Worm (Caenorhabditis elegans) whole organism, L1 larva: ENCODE results near the gene Y56A3A.28.

Experiments
- C04F5.9 ChIP-seq: sonication (generic microtip); optimal IDR thresholded peaks from 2 replicates; lab custom pipeline; 2016; ENCODE audit warnings: missing genetic modification characterization, missing compliant biosample characterization
- C34B4.2 ChIP-seq: sonication (generic microtip); optimal IDR thresholded peaks from 2 replicates; lab custom pipeline; 2017; ENCODE audit warnings: mild to moderate bottlenecking, missing genetic modification characterization, missing compliant biosample characterization
- aha-1 ChIP-seq: fragments of 150-350 bp; optimal IDR thresholded peaks from 2 replicates; lab custom pipeline; 2014; ENCODE audit warnings: missing biosample characterization, missing genetic modification characterization
- alr-1 ChIP-seq: fragments of 200-800 bp; sonication (Bioruptor generic); optimal IDR thresholded peaks from 2 replicates; lab custom pipeline; 2018; ENCODE audit warnings: borderline replicate concordance, mild to moderate bottlenecking, missing genetic modification characterization, missing compliant biosample characterization
- ama-1 ChIP-seq: fragments of 150-350 bp; optimal IDR thresholded peaks from 2 replicates; lab custom pipeline; 2014
- ceh-63 ChIP-seq: fragments of 200-800 bp; sonication (Bioruptor generic); optimal IDR thresholded peaks from 2 replicates; lab custom pipeline; 2018; ENCODE audit warnings: mild to moderate bottlenecking, missing genetic modification characterization, missing compliant biosample characterization
- ceh-8 ChIP-seq: fragments of 200-800 bp; sonication (Bioruptor generic); optimal IDR thresholded peaks from 2 replicates; lab custom pipeline; 2018; ENCODE audit warnings: mild to moderate bottlenecking, missing genetic modification characterization, moderate library complexity, missing compliant biosample characterization
- ceh-82 ChIP-seq, 3 experiments: fragments of 150-350 bp in 1 of 3; sonication (generic microtip) in 2 of 3; optimal IDR thresholded peaks; 2 replicates each; lab custom pipeline; 2014 to 2017; ENCODE audit warnings: missing biosample characterization in 3 of 3, missing genetic modification characterization in 3 of 3
- ceh-88 ChIP-seq: fragments of 200-800 bp; sonication (Bioruptor generic); IDR thresholded peaks from 2 replicates; pipeline ENCODE4 v1.3.6; 2022; ENCODE audit warnings: missing genetic modification characterization, missing compliant biosample characterization
- efl-1 ChIP-seq, 4 experiments: fragments of 150-350 bp; optimal IDR thresholded peaks in 3 of 4; peaks in 1 of 4; 1 replicate in 1 of 4; 2 replicates in 3 of 4; lab custom pipeline; 2014; ENCODE audit warnings: missing biosample characterization in 2 of 4, missing genetic modification characterization in 2 of 4, missing genetic modification reagents in 2 of 4
- elt-3 ChIP-seq, 6 experiments: fragments of 150-350 bp in 1 of 6; sonication (generic microtip); optimal IDR thresholded peaks; 2 replicates each; lab custom pipeline; 2017 to 2018; ENCODE audit warnings: missing biosample characterization in 6 of 6, missing genetic modification characterization in 6 of 6, inconsistent platforms in 1 of 6
- ets-5 ChIP-seq: fragments of 200-800 bp; sonication (Bioruptor generic); IDR thresholded peaks from 2 replicates; pipeline ENCODE4 v1.3.6; 2022; ENCODE audit warnings: missing genetic modification characterization, missing compliant biosample characterization
- fos-1 ChIP-seq: fragments of 150-350 bp; optimal IDR thresholded peaks from 2 replicates; lab custom pipeline; 2014; ENCODE audit warnings: missing biosample characterization, missing genetic modification characterization
- hlh-4 ChIP-seq: sonication (generic microtip); optimal IDR thresholded peaks from 2 replicates; lab custom pipeline; 2016; ENCODE audit warnings: mild to moderate bottlenecking, missing genetic modification characterization, missing compliant biosample characterization
- hpl-2 ChIP-seq: fragments of 150-350 bp; optimal IDR thresholded peaks from 2 replicates; lab custom pipeline; 2014; ENCODE audit warnings: missing biosample characterization, missing genetic modification reagents, missing genetic modification characterization
- isw-1 ChIP-seq: fragments of 200-800 bp; sonication (Bioruptor generic); IDR thresholded peaks from 2 replicates; pipeline ENCODE4 v1.3.6; 2022; ENCODE audit warnings: missing genetic modification characterization, missing compliant biosample characterization
- lin-13 ChIP-seq: fragments of 150-350 bp; optimal IDR thresholded peaks from 2 replicates; lab custom pipeline; 2014; ENCODE audit warnings: missing biosample characterization, missing genetic modification reagents, missing genetic modification characterization
- lin-35 ChIP-seq, 2 experiments: fragments of 150-350 bp; optimal IDR thresholded peaks; 2 replicates each; lab custom pipeline; 2014; ENCODE audit warnings: missing biosample characterization in 2 of 2, missing genetic modification characterization in 2 of 2, missing genetic modification reagents in 2 of 2
- lin-39 ChIP-seq: fragments of 150-350 bp; optimal IDR thresholded peaks from 2 replicates; lab custom pipeline; 2014; ENCODE audit warnings: missing biosample characterization, missing genetic modification reagents, missing genetic modification characterization
- lir-3 ChIP-seq: sonication (generic microtip); optimal IDR thresholded peaks from 2 replicates; lab custom pipeline; 2016; ENCODE audit warnings: mild to moderate bottlenecking, missing genetic modification characterization, moderate library complexity, missing compliant biosample characterization; ENCODE audit not compliant: poor library complexity
- mab-9 ChIP-seq: fragments of 200-800 bp; sonication (Bioruptor generic); IDR thresholded peaks from 2 replicates; pipeline ENCODE4 v1.3.6; 2022; ENCODE audit warnings: missing genetic modification reagents, missing genetic modification characterization, missing compliant biosample characterization
- nhr-19 ChIP-seq: fragments of 200-800 bp; sonication (Bioruptor generic); conservative IDR thresholded peaks from 2 replicates; pipeline ENCODE4 v1.3.6; 2022; ENCODE audit warnings: missing genetic modification characterization, missing compliant biosample characterization
- nhr-28 ChIP-seq: fragments of 150-350 bp; optimal IDR thresholded peaks from 2 replicates; lab custom pipeline; 2014; ENCODE audit warnings: missing biosample characterization, missing genetic modification characterization
- nhr-47 ChIP-seq: sonication (generic microtip); optimal IDR thresholded peaks from 2 replicates; lab custom pipeline; 2016; ENCODE audit warnings: mild to moderate bottlenecking, missing genetic modification characterization, moderate library complexity, missing compliant biosample characterization
- nhr-84 ChIP-seq: sonication (generic microtip); optimal IDR thresholded peaks from 2 replicates; lab custom pipeline; 2017; ENCODE audit warnings: missing biosample characterization, missing genetic modification characterization
- nhr-85 ChIP-seq: sonication (generic microtip); peaks from one replicate; lab custom pipeline; 2016; ENCODE audit warnings: missing genetic modification characterization, inconsistent platforms, missing compliant biosample characterization
- pqm-1 ChIP-seq: sonication (generic microtip); optimal IDR thresholded peaks from 3 replicates; lab custom pipeline; 2017; ENCODE audit warnings: missing biosample characterization, missing genetic modification characterization
- skn-1 ChIP-seq: fragments of 150-350 bp; optimal IDR thresholded peaks from 2 replicates; lab custom pipeline; 2014; ENCODE audit warnings: missing biosample characterization, missing genetic modification characterization
- snpc-4 ChIP-seq: fragments of 150-350 bp; optimal IDR thresholded peaks from 2 replicates; lab custom pipeline; 2014; ENCODE audit warnings: missing biosample characterization, missing genetic modification characterization
- sox-4 ChIP-seq: sonication (generic microtip); optimal IDR thresholded peaks from 2 replicates; lab custom pipeline; 2016; ENCODE audit warnings: missing genetic modification characterization, missing compliant biosample characterization
- sptf-1 ChIP-seq: fragments of 150-350 bp; optimal IDR thresholded peaks from 2 replicates; lab custom pipeline; 2014; ENCODE audit warnings: missing biosample characterization, missing genetic modification characterization
- sup-37 ChIP-seq: fragments of 200-800 bp; sonication (Bioruptor generic); optimal IDR thresholded peaks from 2 replicates; lab custom pipeline; 2018; ENCODE audit warnings: mild to moderate bottlenecking, missing genetic modification characterization, missing compliant biosample characterization
- tbx-2 ChIP-seq: sonication (generic microtip); optimal IDR thresholded peaks from 2 replicates; lab custom pipeline; 2016; ENCODE audit warnings: missing genetic modification characterization, missing compliant biosample characterization
- unc-30 ChIP-seq: sonication (generic microtip); optimal IDR thresholded peaks from 2 replicates; lab custom pipeline; 2017; ENCODE audit warnings: missing biosample characterization, missing genetic modification characterization
- unc-98 ChIP-seq: fragments of 200-800 bp; sonication (Bioruptor generic); IDR thresholded peaks from 2 replicates; pipeline ENCODE4 v1.3.6; 2022; ENCODE audit warnings: missing genetic modification characterization, missing compliant biosample characterization
- ztf-4 ChIP-seq: fragments of 150-350 bp; optimal IDR thresholded peaks from 2 replicates; lab custom pipeline; 2014; ENCODE audit warnings: missing biosample characterization, missing genetic modification characterization

Gene Y56A3A.28

ce11 chrIII:11935032-11935947 is 35.9 kb downstream of the Y56A3A.28 start (continued):
- TF ChIP-seq snpc-4 (tag; lab: Kevin White, UChicago) (no peak), ztf-4 (tag; lab: Kevin White, UChicago) (no peak), fos-1 (tag; lab: Kevin White, UChicago) (no peak), efl-1 (optimal IDR thresholded peaks at IDR 0.05; lab: Kevin White, UChicago) (no peak), efl-1 (GFP tag; optimal IDR thresholded peaks at IDR 0.05 in 1 of 2; lab: Kevin White, UChicago) (no peak), tbx-2 (tag; lab: Kevin White, UChicago) (no peak), aha-1 (tag; lab: Kevin White, UChicago) (no peak), ceh-63 (GFP tag; lab: Kevin White, UChicago) (no peak), sox-4 (tag; lab: Kevin White, UChicago) (no peak), nhr-85 (tag; lab: Kevin White, UChicago) (peak; percentile 35), lin-35 (GFP tag; optimal IDR thresholded peaks at IDR 0.05; lab: Kevin White, UChicago) (peak in 1 of 2 experiments; percentile 15), alr-1 (tag; lab: Kevin White, UChicago) (no peak), ceh-88 (GFP tag; lab: Robert Waterston, UW) (no peak), nhr-84 (no peak), sptf-1 (tag; lab: Kevin White, UChicago) (no peak), mab-9 (no peak), hlh-4 (tag; lab: Kevin White, UChicago) (no peak), elt-3 (tag; optimal IDR thresholded peaks at IDR 0.05; lab: Kevin White, UChicago) (no peak), hpl-2 (GFP tag; lab: Kevin White, UChicago) (no peak), lin-39 (tag; lab: Kevin White, UChicago) (no peak), ets-5 (GFP tag; lab: Robert Waterston, UW) (no peak), lin-13 (GFP tag; lab: Kevin White, UChicago) (no peak), C04F5.9 (tag; lab: Kevin White, UChicago) (no peak), nhr-28 (no peak), ceh-8 (peak; percentile 46), sup-37 (GFP tag; lab: Kevin White, UChicago) (peak; percentile 26), unc-30 (tag; lab: Kevin White, UChicago) (no peak), skn-1 (tag; lab: Kevin White, UChicago) (no peak), nhr-47 (tag; lab: Kevin White, UChicago) (peak; percentile 64), isw-1 (no peak), nhr-19 (GFP tag; lab: Robert Waterston, UW) (peak; percentile 42), lir-3 (tag; lab: Kevin White, UChicago) (no peak), C34B4.2 (tag; lab: Kevin White, UChicago) (no peak), pqm-1 (tag; lab: Kevin White, UChicago) (no peak)

- TF ChIP-seq unc-98 (no peak), ceh-82 (tag; optimal IDR thresholded peaks at IDR 0.05; lab: Kevin White, UChicago) (no peak), sox-4 (tag; lab: Kevin White, UChicago) (no peak)
These were observed 37.6 kb downstream of the Y56A3A.28 start, which contains the start of gene dolk-1 for ce11 chrIII:11933539-11933938. dolk-1 (minus strand) TSS chrIII:11933639.

- TF ChIP-seq ama-1 (lab: Kevin White, UChicago) (no peak), nhr-85 (tag; lab: Kevin White, UChicago) (peak; percentile 30)
These were observed 39.2 kb downstream of the Y56A3A.28 start for ce11 chrIII:11931960-11932359.
